Worm (Caenorhabditis elegans) whole organism, late embryonic: Measurements from ENCODE around the gene W06G6.11.

Experiments
- C38D4.7 ChIP-seq: fragments of 200-800 bp; sonication (Bioruptor generic); optimal IDR thresholded peaks from 2 replicates; lab custom pipeline; 2018; ENCODE audit warnings: mild to moderate bottlenecking, missing genetic modification characterization, moderate library complexity, missing compliant biosample characterization
- F13H6.1 ChIP-seq: sonication (generic microtip); optimal IDR thresholded peaks from 2 replicates; lab custom pipeline; 2016; ENCODE audit warnings: missing genetic modification characterization, missing compliant biosample characterization
- K09A11.1 ChIP-seq: sonication (generic microtip); optimal IDR thresholded peaks from 2 replicates; lab custom pipeline; 2017; ENCODE audit warnings: antibody characterized with exemption, mild to moderate bottlenecking, missing genetic modification characterization, missing compliant biosample characterization; ENCODE audit not compliant: insufficient read depth
- Y22D7AL.16 ChIP-seq: sonication (generic microtip); optimal IDR thresholded peaks from 2 replicates; lab custom pipeline; 2016; ENCODE audit warnings: missing genetic modification characterization, missing compliant biosample characterization
- ama-1 ChIP-seq: fragments of 150-350 bp; optimal IDR thresholded peaks from 2 replicates; lab custom pipeline; 2014
- ceh-14 ChIP-seq: sonication (generic microtip); optimal IDR thresholded peaks from 2 replicates; lab custom pipeline; 2016; ENCODE audit warnings: missing genotype, missing genetic modification characterization, missing compliant biosample characterization
- ceh-18 ChIP-seq: sonication (generic microtip); optimal IDR thresholded peaks from 2 replicates; lab custom pipeline; 2016; ENCODE audit warnings: missing genetic modification characterization, missing compliant biosample characterization
- ceh-2 ChIP-seq: sonication (generic microtip); optimal IDR thresholded peaks from 2 replicates; lab custom pipeline; 2016; ENCODE audit warnings: missing genotype, missing genetic modification characterization, missing compliant biosample characterization
- ceh-22 ChIP-seq: sonication (generic microtip); optimal IDR thresholded peaks from 2 replicates; lab custom pipeline; 2017; ENCODE audit warnings: missing biosample characterization, missing genetic modification characterization
- ceh-30 ChIP-seq: fragments of 150-350 bp; optimal IDR thresholded peaks from 2 replicates; lab custom pipeline; 2014; ENCODE audit warnings: missing biosample characterization, missing genetic modification characterization
- ceh-6 ChIP-seq: fragments of 200-800 bp; sonication (Bioruptor generic); optimal IDR thresholded peaks from 2 replicates; lab custom pipeline; 2018; ENCODE audit warnings: mild to moderate bottlenecking, missing genetic modification characterization, missing compliant biosample characterization
- ceh-9 ChIP-seq: sonication (generic microtip); optimal IDR thresholded peaks from 2 replicates; lab custom pipeline; 2016; ENCODE audit warnings: mild to moderate bottlenecking, missing genetic modification characterization, inconsistent platforms, missing compliant biosample characterization
- dmd-4 ChIP-seq: sonication (generic microtip); optimal IDR thresholded peaks from 2 replicates; lab custom pipeline; 2016; ENCODE audit warnings: borderline replicate concordance, missing genetic modification characterization, missing compliant biosample characterization
- dve-1 ChIP-seq: sonication (generic microtip); optimal IDR thresholded peaks from 2 replicates; lab custom pipeline; 2017; ENCODE audit warnings: antibody characterized with exemption, mild to moderate bottlenecking, missing genetic modification characterization, missing compliant biosample characterization
- elt-2 ChIP-seq: sonication (generic microtip); optimal IDR thresholded peaks from 2 replicates; lab custom pipeline; 2016; ENCODE audit warnings: missing genetic modification reagents, missing genetic modification characterization, missing compliant biosample characterization
- elt-4 ChIP-seq: sonication (generic microtip); optimal IDR thresholded peaks from 2 replicates; lab custom pipeline; 2016; ENCODE audit warnings: missing genetic modification characterization, missing compliant biosample characterization
- ets-4 ChIP-seq: sonication (generic microtip); optimal IDR thresholded peaks from 2 replicates; lab custom pipeline; 2016; ENCODE audit warnings: missing genetic modification characterization, missing compliant biosample characterization
- hlh-13 ChIP-seq: fragments of 200-800 bp; sonication (Bioruptor generic); optimal IDR thresholded peaks from 2 replicates; lab custom pipeline; 2018; ENCODE audit warnings: mild to moderate bottlenecking, missing genetic modification characterization, missing compliant biosample characterization
- hlh-15 ChIP-seq: sonication (generic microtip); optimal IDR thresholded peaks from 2 replicates; lab custom pipeline; 2016; ENCODE audit warnings: missing genetic modification characterization, missing compliant biosample characterization
- hlh-8 ChIP-seq: sonication (generic microtip); optimal IDR thresholded peaks from 2 replicates; lab custom pipeline; 2016; ENCODE audit warnings: missing genotype, missing genetic modification characterization, missing compliant biosample characterization
- lin-11 ChIP-seq: fragments of 200-800 bp; sonication (Bioruptor generic); optimal IDR thresholded peaks from 2 replicates; lab custom pipeline; 2018; ENCODE audit warnings: mild to moderate bottlenecking, missing genetic modification characterization, missing compliant biosample characterization
- madf-2 ChIP-seq: sonication (generic microtip); optimal IDR thresholded peaks from 2 replicates; lab custom pipeline; 2017; ENCODE audit warnings: missing genetic modification characterization, missing compliant biosample characterization
- mec-3 ChIP-seq: sonication (generic microtip); optimal IDR thresholded peaks from 2 replicates; lab custom pipeline; 2016; ENCODE audit warnings: borderline replicate concordance, missing genetic modification characterization, missing compliant biosample characterization
- odd-2 ChIP-seq: sonication (generic microtip); optimal IDR thresholded peaks from 2 replicates; lab custom pipeline; 2017; ENCODE audit warnings: antibody characterized with exemption, mild to moderate bottlenecking, missing genetic modification characterization, missing compliant biosample characterization
- pag-3 ChIP-seq: sonication (generic microtip); optimal IDR thresholded peaks from 2 replicates; lab custom pipeline; 2016; ENCODE audit warnings: missing compliant biosample characterization, missing genetic modification characterization, borderline replicate concordance
- pat-9 ChIP-seq: fragments of 200-800 bp; sonication (Bioruptor generic); optimal IDR thresholded peaks from 2 replicates; lab custom pipeline; 2018; ENCODE audit warnings: mild to moderate bottlenecking, missing genetic modification characterization, moderate library complexity, missing compliant biosample characterization
- pax-1 ChIP-seq: fragments of 150-350 bp; optimal IDR thresholded peaks from 2 replicates; lab custom pipeline; 2014; ENCODE audit warnings: missing biosample characterization, missing genetic modification characterization
- pha-4 ChIP-seq: fragments of 150-350 bp; optimal IDR thresholded peaks from 2 replicates; lab custom pipeline; 2018; ENCODE audit warnings: missing biosample characterization, missing genetic modification reagents, missing genetic modification characterization
- pqm-1 ChIP-seq: sonication (generic microtip); optimal IDR thresholded peaks from 2 replicates; lab custom pipeline; 2016; ENCODE audit warnings: missing genetic modification characterization, missing compliant biosample characterization
- pros-1 ChIP-seq: fragments of 150-350 bp; optimal IDR thresholded peaks from 2 replicates; lab custom pipeline; 2014; ENCODE audit warnings: missing biosample characterization, missing genetic modification reagents, missing genetic modification characterization
- ref-2 ChIP-seq: sonication (generic microtip); optimal IDR thresholded peaks from 2 replicates; lab custom pipeline; 2016; ENCODE audit warnings: missing genetic modification characterization, missing compliant biosample characterization
- rnt-1 ChIP-seq: sonication (generic microtip); optimal IDR thresholded peaks from 2 replicates; lab custom pipeline; 2016; ENCODE audit warnings: missing genetic modification characterization, missing compliant biosample characterization
- syd-9 ChIP-seq: sonication (generic microtip); optimal IDR thresholded peaks from 2 replicates; lab custom pipeline; 2016; ENCODE audit warnings: mild to moderate bottlenecking, missing genetic modification characterization, moderate library complexity, missing compliant biosample characterization
- tbx-2 ChIP-seq: sonication (generic microtip); optimal IDR thresholded peaks from 2 replicates; lab custom pipeline; 2016; ENCODE audit warnings: missing genetic modification characterization, missing compliant biosample characterization
- ttx-3 ChIP-seq: sonication (generic microtip); optimal IDR thresholded peaks from 2 replicates; lab custom pipeline; 2016; ENCODE audit warnings: missing genetic modification reagents, missing genetic modification characterization, missing compliant biosample characterization
- unc-3 ChIP-seq, 2 experiments: fragments of 200-800 bp in 1 of 2; sonication (Bioruptor generic) in 1 of 2; sonication (generic microtip) in 1 of 2; conservative IDR thresholded peaks in 1 of 2; optimal IDR thresholded peaks in 1 of 2; 2 replicates each; pipeline versions ENCODE4 v1.3.6 to Lab custom; 2016 to 2022; ENCODE audit warnings: missing compliant biosample characterization in 2 of 2, missing genetic modification characterization in 2 of 2, missing genetic modification reagents in 1 of 2
- unc-42 ChIP-seq: sonication (generic microtip); optimal IDR thresholded peaks from 2 replicates; lab custom pipeline; 2016; ENCODE audit warnings: missing genotype, missing genetic modification characterization, missing compliant biosample characterization
- unc-55 ChIP-seq: sonication (generic microtip); optimal IDR thresholded peaks from 2 replicates; lab custom pipeline; 2017; ENCODE audit warnings: missing biosample characterization, missing genetic modification reagents, missing genetic modification characterization
- unc-86 ChIP-seq: sonication (generic microtip); optimal IDR thresholded peaks from 2 replicates; lab custom pipeline; 2016; ENCODE audit warnings: missing genetic modification characterization, missing compliant biosample characterization
- zip-5 ChIP-seq: sonication (generic microtip); optimal IDR thresholded peaks from 2 replicates; lab custom pipeline; 2016; ENCODE audit warnings: missing genetic modification characterization, missing compliant biosample characterization

Gene W06G6.11

DNA sequence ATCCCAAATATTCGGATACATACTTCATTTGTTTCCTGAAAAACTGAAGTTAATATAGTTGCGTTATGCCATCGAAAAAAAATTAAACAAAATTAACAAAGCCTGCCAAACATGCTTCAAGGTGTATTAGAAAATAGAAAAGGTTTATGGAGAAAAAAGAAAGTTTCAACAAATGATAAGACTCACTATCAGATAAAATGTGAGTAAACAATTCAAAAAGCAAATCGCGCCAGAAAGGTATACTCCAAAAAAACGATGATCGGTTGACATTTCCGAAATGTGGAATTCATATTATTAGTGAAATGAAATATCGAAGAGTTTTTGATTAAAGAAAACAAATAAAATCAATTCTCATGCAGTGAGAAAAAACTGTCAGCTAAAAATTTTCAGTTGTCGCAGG lies 28.2 kb downstream of the W06G6.11 start, which contains the start of gene Y70C5A.3:
Gene Y70C5A.3, minus strand, starts transcription at position 50 of the 400 bp plus-strand sequence.
- TF ChIP-seq hlh-15 (no peak), elt-2 (tag; lab: Kevin White, UChicago) (no peak), ceh-18 (tag; lab: Kevin White, UChicago) (no peak), C38D4.7 (GFP tag; lab: Kevin White, UChicago) (no peak), ceh-6 (GFP tag; lab: Kevin White, UChicago) (no peak), K09A11.1 (no peak), ref-2 (tag; lab: Kevin White, UChicago) (no peak), rnt-1 (tag; lab: Kevin White, UChicago) (no peak), ttx-3 (tag; lab: Kevin White, UChicago) (no peak), tbx-2 (tag; lab: Kevin White, UChicago) (no peak), unc-86 (tag; lab: Kevin White, UChicago) (no peak), ets-4 (tag; lab: Kevin White, UChicago) (no peak), ceh-30 (tag; lab: Kevin White, UChicago) (no peak), ceh-9 (tag; lab: Kevin White, UChicago) (no peak), pha-4 (tag; lab: Kevin White, UChicago) (no peak), F13H6.1 (tag; lab: Kevin White, UChicago) (no peak)

DNA sequence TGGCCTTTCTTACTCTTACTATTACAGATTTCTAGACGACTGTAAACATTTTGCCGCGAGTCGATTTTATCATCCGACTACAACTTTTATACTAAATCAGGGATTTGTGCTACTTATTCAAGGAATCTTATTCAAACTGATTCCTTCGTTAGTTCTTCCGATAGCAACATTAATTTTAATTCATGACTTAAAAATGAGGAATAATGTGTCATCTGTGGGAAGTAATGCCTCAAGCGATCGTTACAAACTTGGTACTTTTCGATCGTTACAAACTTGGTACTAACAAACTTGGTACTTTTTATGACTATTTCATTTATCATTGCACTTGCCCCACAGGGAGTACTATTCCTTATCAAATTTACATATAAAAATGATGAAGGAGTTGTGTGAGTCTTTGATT lies 31.6 kb downstream of the W06G6.11 start, which contains the start of gene Y70C5A.4:
Gene Y70C5A.4, plus strand, starts transcription at position 301 of the 400 bp plus-strand sequence.
- TF ChIP-seq pat-9 (tag; lab: Kevin White, UChicago) (no peak), pros-1 (no peak), C38D4.7 (GFP tag; lab: Kevin White, UChicago) (no peak), hlh-13 (GFP tag; lab: Kevin White, UChicago) (no peak), ceh-22 (tag; lab: Kevin White, UChicago) (no peak), ama-1 (lab: Kevin White, UChicago) (no peak), madf-2 (no peak), unc-3 (GFP tag; conservative IDR thresholded peaks at IDR 0.05; lab: Robert Waterston, UW) (no peak), unc-3 (tag; optimal IDR thresholded peaks at IDR 0.05; lab: Kevin White, UChicago) (no peak), unc-42 (tag; lab: Kevin White, UChicago) (no peak), ceh-14 (tag; lab: Kevin White, UChicago) (no peak), zip-5 (tag; lab: Kevin White, UChicago) (no peak), lin-11 (tag; lab: Kevin White, UChicago) (no peak), pag-3 (no peak), pax-1 (tag; lab: Kevin White, UChicago) (no peak), ttx-3 (tag; lab: Kevin White, UChicago) (no peak), odd-2 (tag; lab: Kevin White, UChicago) (no peak)
- TF ChIP-seq, all 69 proteins: peak for 0

DNA sequence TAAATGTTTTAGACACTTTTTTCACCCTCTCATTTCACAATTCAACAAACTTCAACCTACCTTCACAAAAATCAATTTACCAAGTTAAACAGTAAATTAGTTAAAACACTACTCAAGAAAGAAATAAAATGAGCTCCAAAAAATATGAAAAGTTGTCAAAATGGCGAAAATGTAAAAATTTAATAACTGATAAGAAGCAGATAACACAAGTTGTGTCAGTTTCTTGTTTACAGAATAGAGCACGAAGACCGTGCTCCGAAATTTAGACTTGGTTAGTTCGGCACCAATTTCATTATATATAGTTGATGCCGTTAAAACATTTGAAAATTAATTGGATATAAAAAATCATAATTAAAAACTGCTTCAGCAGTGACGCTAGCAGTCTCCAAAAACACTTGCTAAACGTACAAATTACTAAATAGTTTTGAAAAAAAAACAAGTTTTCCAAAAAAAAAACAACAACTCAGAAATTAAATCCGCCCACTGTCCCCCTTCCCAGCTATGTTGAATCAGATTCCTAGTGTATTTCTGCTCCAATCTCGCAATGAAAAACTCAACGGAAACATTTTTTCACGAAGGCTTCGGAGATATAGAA lies 38.2 kb downstream of the W06G6.11 start, which contains the start of gene srw-54:
Gene srw-54, plus strand, starts transcription at position 545 of the 595 bp plus-strand sequence.
- TF ChIP-seq ceh-2 (tag; lab: Kevin White, UChicago) = no peak
- TF ChIP-seq hlh-8 = no peak
- no peak for TF ChIP-seq dmd-4 (tag; lab: Kevin White, UChicago)
- TF ChIP-seq mec-3 (tag; lab: Kevin White, UChicago) = no peak
- no peak for TF ChIP-seq pha-4 (tag; lab: Kevin White, UChicago)
- no peak for TF ChIP-seq unc-55 (GFP tag; lab: Kevin White, UChicago)
- no peak for TF ChIP-seq dve-1 (tag; lab: Kevin White, UChicago)

DNA sequence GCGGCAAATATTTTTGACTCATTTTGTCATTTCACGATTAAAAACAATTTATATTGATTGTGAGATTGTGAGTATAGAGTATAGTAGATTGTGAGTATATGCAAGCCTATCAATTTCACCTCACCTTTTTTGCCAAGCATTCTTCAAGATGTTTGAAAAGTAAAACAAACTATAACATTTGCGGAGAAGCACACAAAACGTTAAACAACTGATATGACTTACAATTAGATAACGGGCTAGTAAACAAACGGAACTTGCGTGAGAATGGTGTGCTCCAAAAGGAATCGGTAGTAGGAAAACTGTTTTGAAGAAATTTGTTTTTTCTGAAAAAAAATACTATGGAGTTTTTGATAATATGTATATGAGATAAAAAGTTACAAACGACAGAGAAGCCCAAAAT lies 39.0 kb downstream of the W06G6.11 start:
- TF ChIP-seq ceh-9 (tag; lab: Kevin White, UChicago) = no peak
- no peak for TF ChIP-seq pqm-1 (tag; lab: Kevin White, UChicago)
- TF ChIP-seq Y22D7AL.16 = no peak
- TF ChIP-seq F13H6.1 (tag; lab: Kevin White, UChicago) = no peak
- no peak for TF ChIP-seq zip-5 (tag; lab: Kevin White, UChicago)
- TF ChIP-seq elt-4 (tag; lab: Kevin White, UChicago) = no peak
- no peak for TF ChIP-seq ttx-3 (tag; lab: Kevin White, UChicago)
- TF ChIP-seq syd-9 = no peak
